Worm (Caenorhabditis elegans) whole organism, mixed stage, embryonic: Measurements from ENCODE around the gene parg-2.
A peak's percentile ranks its signal among the peaks of the same experiment; 100 is the strongest.

Experiments
- M03D4.4 ChIP-seq: sonication (generic microtip); optimal IDR thresholded peaks from 2 replicates; lab custom pipeline; 2017; ENCODE audit warnings: mild to moderate bottlenecking, missing genetic modification characterization, missing compliant biosample characterization
- ceh-39 ChIP-seq: fragments of 150-350 bp; optimal IDR thresholded peaks from 2 replicates; lab custom pipeline; 2014; ENCODE audit warnings: missing biosample characterization, missing genetic modification characterization
- ceh-43 ChIP-seq: fragments of 200-800 bp; sonication (Bioruptor generic); optimal IDR thresholded peaks from 2 replicates; lab custom pipeline; 2018; ENCODE audit warnings: mild to moderate bottlenecking, missing genetic modification characterization, moderate library complexity, missing compliant biosample characterization
- ceh-83 ChIP-seq: fragments of 200-800 bp; sonication (Bioruptor generic); optimal IDR thresholded peaks from 2 replicates; lab custom pipeline; 2018; ENCODE audit warnings: mild to moderate bottlenecking, missing genetic modification characterization, missing compliant biosample characterization
- ces-1 ChIP-seq: fragments of 150-350 bp; optimal IDR thresholded peaks from 2 replicates; lab custom pipeline; 2014; ENCODE audit warnings: missing biosample characterization, missing genetic modification reagents, missing genetic modification characterization
- cnd-1 ChIP-seq: fragments of 200-800 bp; sonication (Bioruptor generic); optimal IDR thresholded peaks from 2 replicates; lab custom pipeline; 2018; ENCODE audit warnings: mild to moderate bottlenecking, missing genetic modification characterization, missing compliant biosample characterization
- elt-1 ChIP-seq: sonication (generic microtip); optimal IDR thresholded peaks from 2 replicates; lab custom pipeline; 2017; ENCODE audit warnings: missing genetic modification characterization, mild to moderate bottlenecking, missing compliant biosample characterization, antibody characterized with exemption, moderate library complexity, borderline replicate concordance; ENCODE audit not compliant: insufficient read depth
- elt-3 ChIP-seq: fragments of 150-350 bp; optimal IDR thresholded peaks from 2 replicates; lab custom pipeline; 2014; ENCODE audit warnings: missing biosample characterization, missing genetic modification characterization
- flh-1 ChIP-seq: fragments of 200-800 bp; sonication (Bioruptor generic); optimal IDR thresholded peaks from 2 replicates; lab custom pipeline; 2018; ENCODE audit warnings: mild to moderate bottlenecking, missing genetic modification characterization, moderate library complexity, missing compliant biosample characterization
- ham-2 ChIP-seq: fragments of 200-800 bp; sonication (Bioruptor generic); optimal IDR thresholded peaks from 2 replicates; lab custom pipeline; 2018; ENCODE audit warnings: mild to moderate bottlenecking, missing genetic modification characterization, missing compliant biosample characterization
- hlh-1 ChIP-seq: fragments of 150-350 bp; optimal IDR thresholded peaks from 2 replicates; lab custom pipeline; 2014; ENCODE audit warnings: missing biosample characterization, missing genetic modification reagents, missing genetic modification characterization
- lin-13 ChIP-seq: fragments of 150-350 bp; optimal IDR thresholded peaks from 2 replicates; lab custom pipeline; 2014; ENCODE audit warnings: missing biosample characterization, missing genetic modification characterization
- lin-32 ChIP-seq: fragments of 200-800 bp; sonication (Bioruptor generic); optimal IDR thresholded peaks from 2 replicates; lab custom pipeline; 2018; ENCODE audit warnings: mild to moderate bottlenecking, missing genetic modification characterization, missing compliant biosample characterization
- lsy-2 ChIP-seq: fragments of 150-350 bp; optimal IDR thresholded peaks from 2 replicates; lab custom pipeline; 2014; ENCODE audit warnings: missing biosample characterization, missing genetic modification characterization
- mab-5 ChIP-seq: fragments of 150-350 bp; optimal IDR thresholded peaks from 2 replicates; lab custom pipeline; 2014; ENCODE audit warnings: missing biosample characterization, missing genetic modification characterization
- mep-1 ChIP-seq: fragments of 150-350 bp; optimal IDR thresholded peaks from 2 replicates; lab custom pipeline; 2017; ENCODE audit warnings: missing biosample characterization, missing genetic modification reagents, missing genetic modification characterization, inconsistent platforms
- mls-2 ChIP-seq: sonication (generic microtip); optimal IDR thresholded peaks from 2 replicates; lab custom pipeline; 2016; ENCODE audit warnings: mild to moderate bottlenecking, missing genetic modification characterization, moderate library complexity, missing compliant biosample characterization
- nhr-2 ChIP-seq: fragments of 150-350 bp; optimal IDR thresholded peaks from 2 replicates; lab custom pipeline; 2014; ENCODE audit warnings: missing biosample characterization, missing genetic modification characterization
- nhr-237 ChIP-seq: fragments of 150-350 bp; optimal IDR thresholded peaks from 2 replicates; lab custom pipeline; 2014; ENCODE audit warnings: missing biosample characterization, missing genetic modification characterization
- nhr-28 ChIP-seq: fragments of 150-350 bp; optimal IDR thresholded peaks from 2 replicates; lab custom pipeline; 2014; ENCODE audit warnings: missing biosample characterization, missing genetic modification characterization
- nhr-76 ChIP-seq: sonication (generic microtip); optimal IDR thresholded peaks from 2 replicates; lab custom pipeline; 2017; ENCODE audit warnings: missing biosample characterization, missing genetic modification characterization
- pha-4 ChIP-seq: fragments of 150-350 bp; optimal IDR thresholded peaks from 2 replicates; lab custom pipeline; 2018; ENCODE audit warnings: missing biosample characterization, missing genetic modification reagents, missing genetic modification characterization
- sem-2 ChIP-seq: fragments of 200-800 bp; sonication (Bioruptor generic); optimal IDR thresholded peaks from 2 replicates; lab custom pipeline; 2018; ENCODE audit warnings: mild to moderate bottlenecking, missing genetic modification characterization, missing compliant biosample characterization
- snpc-4 ChIP-seq: fragments of 150-350 bp; optimal IDR thresholded peaks from 2 replicates; lab custom pipeline; 2014; ENCODE audit warnings: missing biosample characterization, missing genetic modification characterization
- sptf-1 ChIP-seq: sonication (generic microtip); optimal IDR thresholded peaks from 2 replicates; lab custom pipeline; 2017; ENCODE audit warnings: mild to moderate bottlenecking, missing genetic modification characterization, moderate library complexity, missing compliant biosample characterization
- tbx-8 ChIP-seq: fragments of 200-800 bp; sonication (Bioruptor generic); optimal IDR thresholded peaks from 2 replicates; lab custom pipeline; 2018; ENCODE audit warnings: mild to moderate bottlenecking, missing genetic modification characterization, moderate library complexity, missing compliant biosample characterization
- unc-120 ChIP-seq: sonication (generic microtip); optimal IDR thresholded peaks from 2 replicates; lab custom pipeline; 2017; ENCODE audit warnings: missing genetic modification characterization, missing compliant biosample characterization; ENCODE audit not compliant: poor library complexity, severe bottlenecking
- unc-39 ChIP-seq: fragments of 150-350 bp; optimal IDR thresholded peaks from 2 replicates; lab custom pipeline; 2014; ENCODE audit warnings: missing biosample characterization, missing genetic modification characterization
- unc-62 ChIP-seq: fragments of 150-350 bp; optimal IDR thresholded peaks from 2 replicates; lab custom pipeline; 2014; ENCODE audit warnings: missing biosample characterization, missing genetic modification reagents, missing genetic modification characterization
- zip-8 ChIP-seq: fragments of 150-350 bp; optimal IDR thresholded peaks from 2 replicates; lab custom pipeline; 2014; ENCODE audit warnings: missing biosample characterization, missing genetic modification characterization
- ztf-11 ChIP-seq: fragments of 150-350 bp; optimal IDR thresholded peaks from 2 replicates; lab custom pipeline; 2014; ENCODE audit warnings: missing biosample characterization, missing genetic modification characterization

parg-2 gene

DNA sequence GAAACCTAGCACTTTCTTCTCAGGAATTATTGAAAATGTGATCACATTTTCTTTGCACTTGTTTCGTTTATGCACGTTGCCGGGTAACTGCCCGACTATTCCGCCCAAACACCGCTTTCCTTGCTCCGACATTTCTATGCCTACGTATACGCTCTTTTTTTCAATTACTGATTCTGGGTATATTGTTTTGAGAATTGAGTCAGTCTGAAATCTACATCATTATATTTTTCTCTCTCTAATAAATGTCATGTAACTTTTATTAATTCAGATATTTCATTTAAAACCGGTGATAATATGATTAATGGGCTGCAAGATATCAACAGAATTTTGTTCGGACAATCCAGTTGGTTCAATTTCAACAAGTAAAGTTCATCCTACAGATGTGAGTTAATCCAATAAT, 17.5 kb downstream of the parg-2 start, which contains the start of gene ttll-11:
Gene ttll-11 (plus strand): TSS at position 301 of the 400 bp plus-strand sequence.
- TF ChIP-seq mab-5 (tag; lab: Kevin White, UChicago) (no peak), unc-62 (GFP tag; lab: Kevin White, UChicago) (no peak), mls-2 (tag; lab: Kevin White, UChicago) (no peak), ham-2 (GFP tag; lab: Kevin White, UChicago) (no peak), lin-13 (no peak), unc-39 (no peak), snpc-4 (no peak), ztf-11 (tag; lab: Kevin White, UChicago) (no peak), flh-1 (GFP tag; lab: Kevin White, UChicago) (no peak), pha-4 (tag; lab: Kevin White, UChicago) (no peak), nhr-237 (tag; lab: Kevin White, UChicago) (no peak), nhr-76 (tag; lab: Kevin White, UChicago) (no peak), lin-32 (GFP tag; lab: Kevin White, UChicago) (no peak), ceh-39 (no peak), elt-3 (tag; lab: Kevin White, UChicago) (no peak)

DNA sequence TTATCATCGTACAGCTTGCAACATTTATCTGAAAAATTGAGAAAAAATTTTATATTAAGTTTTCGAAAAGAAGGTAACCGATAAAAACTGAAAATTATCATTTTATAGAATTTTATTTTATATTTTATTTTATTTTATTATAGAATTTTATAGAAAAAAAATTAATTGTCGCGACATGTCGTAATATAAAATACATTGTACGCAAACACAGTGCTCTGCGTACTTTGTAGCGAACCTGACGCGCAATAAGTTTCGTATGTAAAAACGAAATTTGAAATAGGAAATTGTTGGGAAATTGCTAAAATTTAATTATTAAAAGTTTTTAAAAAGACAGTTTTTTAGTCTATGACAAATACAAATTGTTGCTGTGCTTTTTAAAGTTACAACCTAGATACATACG, 23.4 kb downstream of the parg-2 start, which contains the start of the genes hst-1 and ints-6:
Gene hst-1 (minus strand): TSS at position 28 of the 400 bp plus-strand sequence.
Gene ints-6 (plus strand): TSS at position 260 of the 400 bp plus-strand sequence.
- TF ChIP-seq flh-1 (GFP tag; lab: Kevin White, UChicago) = no peak
- peak; percentile 30 for TF ChIP-seq ces-1
- TF ChIP-seq tbx-8 (GFP tag; lab: Kevin White, UChicago) = no peak
- TF ChIP-seq lin-32 (GFP tag; lab: Kevin White, UChicago) = no peak
- TF ChIP-seq snpc-4 = no peak

DNA sequence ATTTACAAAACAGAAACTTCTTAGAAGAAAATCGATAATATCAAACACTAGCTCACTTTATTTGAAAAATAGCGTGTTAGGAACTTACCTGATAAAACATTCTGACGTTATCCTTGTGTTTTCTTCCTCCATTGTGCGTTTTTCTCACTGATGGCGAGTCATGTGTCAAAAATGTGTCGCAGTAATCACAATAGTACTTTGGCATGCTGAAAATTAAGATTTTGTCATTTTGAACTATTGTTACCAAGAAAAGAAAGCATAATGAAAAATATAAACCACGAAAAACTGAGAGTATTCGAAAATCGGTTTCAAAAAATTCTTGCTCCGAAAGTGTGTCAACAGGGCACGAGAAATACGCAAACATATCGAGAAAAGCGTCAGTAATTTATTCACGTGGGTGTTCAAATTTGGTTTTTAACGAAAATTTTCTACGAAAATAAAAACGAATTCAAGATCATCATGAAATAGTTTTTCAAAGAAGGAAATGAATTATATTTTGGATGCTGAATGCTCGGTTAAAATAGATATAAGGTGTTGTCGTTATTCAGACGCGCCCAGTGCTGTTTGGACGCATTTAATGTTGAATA, 27.2 kb downstream of the parg-2 start, which contains the start of gene snrp-3:
Gene snrp-3 (minus strand): TSS at position 206 of the 587 bp plus-strand sequence.
- TF ChIP-seq mep-1 (tag; lab: Kevin White, UChicago) = peak; percentile 79
- peak; percentile 71 for TF ChIP-seq ces-1
- no peak for TF ChIP-seq tbx-8 (GFP tag; lab: Kevin White, UChicago)
- peak; percentile 41 for TF ChIP-seq lin-13
- TF ChIP-seq snpc-4 = no peak
- no peak for TF ChIP-seq unc-39
- TF ChIP-seq hlh-1 = peak; percentile 38
- TF ChIP-seq ceh-83 (GFP tag; lab: Kevin White, UChicago) = no peak
- no peak for TF ChIP-seq mls-2 (tag; lab: Kevin White, UChicago)
- TF ChIP-seq lsy-2 = peak; percentile 72
- peak; percentile 54 for TF ChIP-seq ceh-39
- TF ChIP-seq zip-8 (tag; lab: Kevin White, UChicago) = no peak
- TF ChIP-seq mab-5 (tag; lab: Kevin White, UChicago) = no peak
- TF ChIP-seq unc-62 (GFP tag; lab: Kevin White, UChicago) = peak; percentile 11
- TF ChIP-seq cnd-1 (tag; lab: Kevin White, UChicago) = peak; percentile 58
- TF ChIP-seq nhr-237 (tag; lab: Kevin White, UChicago) = peak; percentile 76
- peak; percentile 79 for TF ChIP-seq pha-4 (tag; lab: Kevin White, UChicago)
- TF ChIP-seq unc-120 = peak; percentile 50

DNA sequence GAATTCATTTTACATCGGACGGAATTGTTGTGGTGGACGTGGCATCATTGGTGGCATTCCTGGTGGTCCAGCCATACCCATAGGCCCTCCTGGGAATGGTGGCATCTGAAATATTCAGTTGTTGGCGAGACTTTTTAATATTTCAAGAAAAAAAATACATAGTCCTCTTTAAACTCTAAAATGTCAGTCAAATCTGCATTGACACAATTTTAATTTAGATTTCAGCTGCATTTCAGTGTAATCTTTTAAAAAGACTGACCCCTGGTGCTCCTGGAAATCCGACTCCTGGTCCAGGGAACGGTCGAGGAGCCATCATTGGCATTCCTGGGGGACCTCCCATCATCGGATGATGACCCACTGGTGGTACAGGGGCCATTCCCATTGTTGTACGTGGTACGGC, 28.0 kb downstream of the parg-2 start:
- no peak for TF ChIP-seq sptf-1 (tag; lab: Kevin White, UChicago)
- TF ChIP-seq nhr-28 (tag; lab: Kevin White, UChicago) = no peak
- TF ChIP-seq mep-1 (tag; lab: Kevin White, UChicago) = no peak

DNA sequence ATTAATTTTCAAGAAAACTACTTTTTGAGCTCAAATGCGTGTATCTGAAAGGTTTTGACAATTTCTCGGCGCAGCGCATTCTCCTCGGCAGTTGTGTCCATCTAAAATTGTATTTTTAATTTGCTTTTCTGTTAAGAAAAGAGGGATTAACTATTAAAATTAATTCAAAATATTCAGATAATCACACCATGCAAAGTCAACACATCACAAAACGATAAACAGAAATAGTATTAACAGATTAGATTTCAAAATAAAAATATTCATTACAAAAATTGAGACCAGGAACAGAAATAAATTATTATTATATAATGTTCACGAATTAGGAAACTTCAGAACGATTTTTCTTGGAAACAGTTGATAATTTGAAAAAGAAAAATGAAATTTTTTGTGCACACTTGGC, 28.4 kb downstream of the parg-2 start, which contains the start of gene pole-2:
Gene pole-2 (minus strand): TSS at position 101 of the 400 bp plus-strand sequence.
- TF ChIP-seq nhr-76 (tag; lab: Kevin White, UChicago) = no peak
- no peak for TF ChIP-seq unc-120
- TF ChIP-seq tbx-8 (GFP tag; lab: Kevin White, UChicago) = no peak
- no peak for TF ChIP-seq mls-2 (tag; lab: Kevin White, UChicago)
- TF ChIP-seq nhr-28 (tag; lab: Kevin White, UChicago) = no peak
- TF ChIP-seq unc-39 = no peak
- TF ChIP-seq ceh-43 (GFP tag; lab: Kevin White, UChicago) = no peak
- TF ChIP-seq lin-13 = no peak
- no peak for TF ChIP-seq zip-8 (tag; lab: Kevin White, UChicago)
- no peak for TF ChIP-seq sem-2 (GFP tag; lab: Kevin White, UChicago)
- no peak for TF ChIP-seq nhr-2 (tag; lab: Kevin White, UChicago)
- TF ChIP-seq cnd-1 (tag; lab: Kevin White, UChicago) = no peak
- TF ChIP-seq elt-1 (tag; lab: Kevin White, UChicago) = no peak
- no peak for TF ChIP-seq hlh-1
- no peak for TF ChIP-seq M03D4.4 (tag; lab: Kevin White, UChicago)
- no peak for TF ChIP-seq ceh-39
- TF ChIP-seq ceh-83 (GFP tag; lab: Kevin White, UChicago) = no peak
- no peak for TF ChIP-seq lin-32 (GFP tag; lab: Kevin White, UChicago)
- TF ChIP-seq sptf-1 (tag; lab: Kevin White, UChicago) = no peak
